Worm (Caenorhabditis elegans): Measurements from ENCODE around the gene cln-3.1.

- no peak for TF ChIP-seq drap-1 (GFP tag; optimal IDR thresholded peaks at IDR 0.05)
- no peak for TF ChIP-seq elt-1 (tag; optimal IDR thresholded peaks at IDR 0.05; ENCODE audit: borderline replicate concordance, insufficient read depth)
- no peak for TF ChIP-seq lsy-2 (tag; optimal IDR thresholded peaks at IDR 0.05)
- no peak for TF ChIP-seq mls-2 (tag; optimal IDR thresholded peaks at IDR 0.05)
- TF ChIP-seq mep-1 (tag; optimal IDR thresholded peaks at IDR 0.05): no peak
Measured at ce11 chrV:11225981-11226380, 39.5 kb downstream of the cln-3.1 start, which contains the start of gene bgal-1.
